Fruit fly (Drosophila melanogaster): ENCODE measurements around the gene Tm2.
A peak's percentile ranks its signal among the peaks of the same experiment; 100 is the strongest.

dm6 chr3R:15347822-15348221, 37.8 kb downstream of the Tm2 start, which contains the start of the genes CG42726 and CG42727:
- TF ChIP-seq CG8301 (tag; optimal IDR thresholded peaks at IDR 0.05) (no peak), rn (GFP tag; IDR thresholded peaks at IDR 0.05) (no peak), CG12605 (GFP tag; IDR thresholded peaks at IDR 0.05) (no peak), Pif1B (GFP tag; optimal IDR thresholded peaks at IDR 0.05) (no peak), CG32121 (GFP tag; IDR thresholded peaks at IDR 0.05) (peak; percentile 49; the same call in 1 of the 2 replicates), gl (tag; optimal IDR thresholded peaks at IDR 0.05) (no peak), CG4496 (GFP tag; IDR thresholded peaks at IDR 0.05) (peak; percentile 63; the same call in 2 of the 3 replicates), EcR (GFP tag; optimal IDR thresholded peaks at IDR 0.05) (no peak), CG14655 (GFP tag; optimal IDR thresholded peaks at IDR 0.05) (no peak), CG34367 (tag; optimal IDR thresholded peaks at IDR 0.05) (peak; percentile 4), CG13204 (GFP tag; optimal IDR thresholded peaks at IDR 0.05) (no peak), Pif1A (GFP tag; optimal IDR thresholded peaks at IDR 0.05) (no peak), CG9948 (tag; optimal IDR thresholded peaks at IDR 0.05) (peak; percentile 17)

All from whole organism, pupa.